Fruit fly (Drosophila melanogaster) whole organism, embryonic: ENCODE measurements around the gene hd.

Experiments used
- Awh ChIP-seq: fragments of 200-800 bp; sonication (Bioruptor generic); IDR thresholded peaks from 2 replicates; pipeline ENCODE4, ENCODE4 v1.3.6; 2022; ENCODE audit warnings: missing biosample characterization, missing genetic modification characterization
- CG12219 ChIP-seq: fragments of 200-800 bp; sonication (Bioruptor generic); optimal IDR thresholded peaks from 3 replicates; lab custom pipeline; 2018; ENCODE audit warnings: missing biosample characterization, mild to moderate bottlenecking, missing genetic modification characterization
- CG1529 ChIP-seq: fragments of 200-800 bp; sonication (Bioruptor generic); optimal IDR thresholded peaks from 3 replicates; lab custom pipeline; 2018; ENCODE audit warnings: missing biosample characterization, missing genetic modification characterization
- CG16779 ChIP-seq: fragments of 200-800 bp; sonication (Bioruptor generic); IDR thresholded peaks from 2 replicates; pipeline ENCODE4 v1.3.6; 2022; ENCODE audit warnings: missing biosample characterization, missing genetic modification characterization
- CG1832 ChIP-seq: fragments of 200-800 bp; sonication (Bioruptor generic); optimal IDR thresholded peaks from 2 replicates; lab custom pipeline; 2017; ENCODE audit warnings: missing biosample characterization, mild to moderate bottlenecking, missing genetic modification characterization, inconsistent platforms
- CG18599 ChIP-seq: fragments of 200-800 bp; sonication (Bioruptor generic); optimal IDR thresholded peaks from 3 replicates; lab custom pipeline; 2017; ENCODE audit warnings: missing biosample characterization, missing genetic modification characterization, mild to moderate bottlenecking, moderate library complexity, missing genetic modification reagents
- CG2678 ChIP-seq: fragments of 200-800 bp; sonication (Bioruptor generic); optimal IDR thresholded peaks from 3 replicates; lab custom pipeline; 2019; ENCODE audit warnings: missing biosample characterization, mild to moderate bottlenecking, missing genetic modification characterization, moderate library complexity
- CG32532 ChIP-seq: fragments of 200-800 bp; sonication (Bioruptor generic); IDR thresholded peaks from 2 replicates; pipeline ENCODE4 v1.3.6; 2022; ENCODE audit warnings: missing biosample characterization, missing genetic modification characterization
- CG42726 ChIP-seq: fragments of 200-800 bp; sonication (Bioruptor generic); IDR thresholded peaks from 2 replicates; pipeline ENCODE4 v1.3.6; 2022; ENCODE audit warnings: missing biosample characterization, missing genetic modification characterization; ENCODE audit not compliant: partially characterized antibody
- CG4328 ChIP-seq: fragments of 200-800 bp; sonication (Bioruptor generic); optimal IDR thresholded peaks from 3 replicates; lab custom pipeline; 2017; ENCODE audit warnings: missing biosample characterization, missing genetic modification reagents, missing genetic modification characterization
- CG5953 ChIP-seq: fragments of 200-800 bp; sonication (Bioruptor generic); IDR thresholded peaks from 2 replicates; pipeline ENCODE4 v1.3.6; 2022; ENCODE audit warnings: missing biosample characterization, missing genetic modification characterization
- CG6683 ChIP-seq: fragments of 200-800 bp; sonication (Bioruptor generic); optimal IDR thresholded peaks from 2 replicates; lab custom pipeline; 2017; ENCODE audit warnings: missing biosample characterization, mild to moderate bottlenecking, missing genetic modification characterization, missing genetic modification reagents
- CG6689 ChIP-seq: fragments of 200-800 bp; sonication (Bioruptor generic); IDR thresholded peaks from 2 replicates; pipeline ENCODE4 v1.3.6; 2022; ENCODE audit warnings: missing biosample characterization, missing genetic modification characterization
- CG7372 ChIP-seq: fragments of 200-800 bp; sonication (Bioruptor generic); IDR thresholded peaks from 2 replicates; pipeline ENCODE4 v1.3.6; 2022; ENCODE audit warnings: missing biosample characterization, missing genetic modification characterization
- Dbx ChIP-seq: fragments of 200-800 bp; sonication (Bioruptor generic); IDR thresholded peaks from 3 replicates; pipeline ENCODE4 v1.3.6; 2022; ENCODE audit warnings: missing biosample characterization, missing genetic modification characterization
- Deaf1 ChIP-seq: fragments of 200-800 bp; optimal IDR thresholded peaks from 3 replicates; lab custom pipeline; 2019; ENCODE audit warnings: missing biosample characterization, mild to moderate bottlenecking, missing genetic modification characterization, moderate library complexity
- Doc3 ChIP-seq: fragments of 200-800 bp; sonication (Bioruptor generic); IDR thresholded peaks from 3 replicates; pipeline ENCODE4 v1.3.6; 2022; ENCODE audit warnings: missing biosample characterization, missing genetic modification characterization; ENCODE audit not compliant: partially characterized antibody
- Ets65A ChIP-seq: fragments of 200-800 bp; sonication (Bioruptor generic); peaks from one replicate; lab custom pipeline; 2016; ENCODE audit warnings: missing biosample characterization, missing genetic modification characterization
- Fer1 ChIP-seq: fragments of 200-800 bp; sonication (Bioruptor generic); optimal IDR thresholded peaks from 2 replicates; lab custom pipeline; 2017; ENCODE audit warnings: missing biosample characterization, mild to moderate bottlenecking, missing genetic modification characterization
- H15 ChIP-seq: fragments of 200-800 bp; sonication (Bioruptor generic); IDR thresholded peaks from 3 replicates; pipeline ENCODE4 v1.3.6; 2022; ENCODE audit warnings: missing biosample characterization, missing genetic modification characterization
- Hr3 ChIP-seq: fragments of 200-800 bp; sonication (Bioruptor generic); optimal IDR thresholded peaks from 3 replicates; lab custom pipeline; 2016; ENCODE audit warnings: missing biosample characterization, missing genetic modification characterization
- Med ChIP-seq: fragments of 200-800 bp; sonication (Bioruptor generic); peaks from one replicate; lab custom pipeline; 2016; ENCODE audit warnings: missing biosample characterization, missing genetic modification characterization, mild to moderate bottlenecking, inconsistent platforms, moderate library complexity
- NFAT ChIP-seq: fragments of 200-800 bp; sonication (Bioruptor generic); IDR thresholded peaks from 2 replicates; pipeline ENCODE4 v1.3.6; 2022; ENCODE audit warnings: missing biosample characterization, missing genetic modification characterization
- Nf-YA ChIP-seq: fragments of 200-800 bp; sonication (Bioruptor generic); IDR thresholded peaks from 2 replicates; pipeline ENCODE4 v1.3.6; 2022; ENCODE audit warnings: missing biosample characterization, missing genetic modification characterization
- Ptx1 ChIP-seq: fragments of 200-800 bp; sonication (Bioruptor generic); IDR thresholded peaks from 2 replicates; pipeline ENCODE4 v1.3.6; 2022; ENCODE audit warnings: missing biosample characterization, missing genetic modification characterization
- Sox102F ChIP-seq: fragments of 200-800 bp; sonication (Bioruptor generic); optimal IDR thresholded peaks from 2 replicates; lab custom pipeline; 2018; ENCODE audit warnings: missing biosample characterization, mild to moderate bottlenecking, missing genetic modification characterization, moderate library complexity
- Trl ChIP-seq, 3 experiments: fragments of >200 bp in 2 of 3; fragments of 200-800 bp in 1 of 3; sonication (Bioruptor generic) in 1 of 3; optimal IDR thresholded peaks; 2 replicates in 1 of 3; 3 replicates in 2 of 3; lab custom pipeline; 2016 to 2017; ENCODE audit warnings: missing biosample characterization in 1 of 3, missing genetic modification characterization in 1 of 3
- ab ChIP-seq: fragments of 200-800 bp; sonication (Bioruptor generic); optimal IDR thresholded peaks from 2 replicates; lab custom pipeline; 2016; ENCODE audit warnings: missing biosample characterization, missing genetic modification characterization
- ato ChIP-seq: fragments of 200-800 bp; sonication (Bioruptor generic); IDR thresholded peaks from 2 replicates; pipeline ENCODE4 v1.3.6; 2022; ENCODE audit warnings: missing biosample characterization, missing genetic modification characterization; ENCODE audit not compliant: partially characterized antibody
- bcd ChIP-seq: fragments of 200-800 bp; sonication (Bioruptor generic); optimal IDR thresholded peaks from 2 replicates; lab custom pipeline; 2017; ENCODE audit warnings: missing biosample characterization, mild to moderate bottlenecking, missing genetic modification characterization
- cato ChIP-seq: fragments of 200-800 bp; sonication (Bioruptor generic); optimal IDR thresholded peaks from 2 replicates; lab custom pipeline; 2016; ENCODE audit warnings: missing biosample characterization, missing genetic modification characterization, borderline replicate concordance
- cg ChIP-seq: fragments of 200-800 bp; sonication (Bioruptor generic); optimal IDR thresholded peaks from 3 replicates; lab custom pipeline; 2019; ENCODE audit warnings: missing biosample characterization, mild to moderate bottlenecking, missing genetic modification characterization, moderate library complexity
- dmrt99B ChIP-seq: fragments of 200-800 bp; sonication (Bioruptor generic); optimal IDR thresholded peaks from 2 replicates; lab custom pipeline; 2018; ENCODE audit warnings: missing biosample characterization, mild to moderate bottlenecking, missing genetic modification characterization, moderate library complexity
- dysf ChIP-seq: fragments of 200-800 bp; sonication (Bioruptor generic); IDR thresholded peaks from 3 replicates; pipeline ENCODE4 v1.3.6; 2022; ENCODE audit warnings: missing biosample characterization, missing genetic modification characterization
- en ChIP-seq: fragments of 200-800 bp; sonication (Bioruptor generic); optimal IDR thresholded peaks from 2 replicates; lab custom pipeline; 2016; ENCODE audit warnings: missing biosample characterization, missing genetic modification characterization
- fd64A ChIP-seq: fragments of 200-800 bp; sonication (Bioruptor generic); optimal IDR thresholded peaks from 3 replicates; lab custom pipeline; 2018; ENCODE audit warnings: missing biosample characterization, mild to moderate bottlenecking, missing genetic modification characterization
- gro ChIP-seq: fragments of 200-800 bp; sonication (Bioruptor generic); optimal IDR thresholded peaks from 2 replicates; lab custom pipeline; 2016; ENCODE audit warnings: missing biosample characterization, missing genetic modification characterization
- klu ChIP-seq: fragments of 200-800 bp; sonication (Bioruptor generic); IDR thresholded peaks from 2 replicates; pipeline ENCODE4 v1.3.6; 2022; ENCODE audit warnings: missing biosample characterization, missing genetic modification characterization
- lab ChIP-seq: fragments of 200-800 bp; sonication (Bioruptor generic); optimal IDR thresholded peaks from 3 replicates; lab custom pipeline; 2017; ENCODE audit warnings: missing biosample characterization, missing genetic modification characterization, mild to moderate bottlenecking, moderate library complexity, missing genetic modification reagents
- maf-S ChIP-seq: fragments of 200-800 bp; sonication (Bioruptor generic); optimal IDR thresholded peaks from 2 replicates; lab custom pipeline; 2016; ENCODE audit warnings: missing biosample characterization, missing genetic modification characterization
- mld ChIP-seq: fragments of 200-800 bp; sonication (Bioruptor generic); IDR thresholded peaks from 3 replicates; pipeline ENCODE4 v1.3.6; 2022; ENCODE audit warnings: missing biosample characterization, missing genetic modification characterization; ENCODE audit not compliant: partially characterized antibody
- nau ChIP-seq: fragments of 200-800 bp; sonication (Bioruptor generic); optimal IDR thresholded peaks from 3 replicates; lab custom pipeline; 2017; ENCODE audit warnings: missing biosample characterization, mild to moderate bottlenecking, missing genetic modification characterization, missing genetic modification reagents
- pan ChIP-seq, 4 experiments: fragments of >200 bp in 3 of 4; fragments of 200-800 bp in 1 of 4; sonication (Bioruptor generic) in 1 of 4; optimal IDR thresholded peaks in 3 of 4; IDR thresholded peaks in 1 of 4; 2 replicates each; pipeline versions ENCODE4 v1.3.6 to Lab custom; 2017 to 2022; ENCODE audit warnings: missing biosample characterization in 2 of 4, missing genetic modification characterization in 2 of 4, mixed read lengths in 1 of 4
- tll ChIP-seq, 2 experiments: fragments of 200-800 bp in 1 of 2; fragments of >200 bp in 1 of 2; sonication (Bioruptor generic) in 1 of 2; optimal IDR thresholded peaks; 2 replicates each; lab custom pipeline; 2017 to 2019; ENCODE audit warnings: missing biosample characterization in 2 of 2, missing genetic modification characterization in 2 of 2, mild to moderate bottlenecking in 1 of 2, moderate library complexity in 1 of 2
- usp ChIP-seq: fragments of >200 bp; optimal IDR thresholded peaks from 2 replicates; lab custom pipeline; 2017; ENCODE audit warnings: missing biosample characterization, missing genetic modification characterization
- yki ChIP-seq: fragments of >200 bp; optimal IDR thresholded peaks from 3 replicates; lab custom pipeline; 2018
- zf30C ChIP-seq: fragments of 200-800 bp; sonication (Bioruptor generic); optimal IDR thresholded peaks from 3 replicates; lab custom pipeline; 2018; ENCODE audit warnings: missing biosample characterization, mild to moderate bottlenecking, missing genetic modification characterization

hd gene

dm6 chr3R:5422123-5422522 lies 47.4 kb upstream of the hd start:
- TF ChIP-seq CG1832 (GFP tag; lab: Kevin White, UChicago) (no peak), Hr3 (no peak), maf-S (no peak), zf30C (no peak), usp (no peak), CG6683 (GFP tag; lab: Kevin White, UChicago) (no peak), Ptx1 (GFP tag; lab: Robert Waterston, UW) (peak; percentile 28; the same call in 1 of the 2 replicates), CG18599 (GFP tag; lab: Kevin White, UChicago) (peak; percentile 55), CG6689 (0 out of 2 replicates have a peak, but pooled peaks have one; percentile 15), tll (GFP tag; optimal IDR thresholded peaks at IDR 0.05; lab: Kevin White, UChicago) (no peak), CG32532 (GFP tag; lab: Robert Waterston, UW) (0 out of 2 replicates have a peak, but pooled peaks have one; percentile 15), ato (GFP tag; lab: Robert Waterston, UW) (no peak), CG5953 (GFP tag; lab: Robert Waterston, UW) (0 out of 2 replicates have a peak, but pooled peaks have one; percentile 38), nau (GFP tag; lab: Kevin White, UChicago) (no peak), NFAT (GFP tag; lab: Robert Waterston, UW) (0 out of 2 replicates have a peak, but pooled peaks have one; percentile 20), dmrt99B (peak; percentile 37), H15 (no peak), Nf-YA (GFP tag; lab: Robert Waterston, UW) (no peak), Fer1 (GFP tag; lab: Kevin White, UChicago) (peak; percentile 27), Med (GFP tag; lab: Kevin White, UChicago) (peak; percentile 50), CG7372 (GFP tag; lab: Robert Waterston, UW) (0 out of 2 replicates have a peak, but pooled peaks have one; percentile 36), CG4328 (GFP tag; lab: Kevin White, UChicago) (no peak), en (GFP tag; lab: Kevin White, UChicago) (no peak), dysf (GFP tag; lab: Robert Waterston, UW) (0 out of 3 replicates have a peak, but pooled peaks have one; percentile 24), lab (peak; percentile 26), ab (GFP tag; lab: Kevin White, UChicago) (no peak), gro (GFP tag; lab: Kevin White, UChicago) (no peak), fd64A (GFP tag; lab: Kevin White, UChicago) (no peak), Sox102F (GFP tag; lab: Kevin White, UChicago) (peak; percentile 6), klu (GFP tag; lab: Robert Waterston, UW) (no peak), Awh (no peak), cg (GFP tag; lab: Kevin White, UChicago) (no peak), CG2678 (tag; lab: Kevin White, UChicago) (peak; percentile 25)
- TF ChIP-seq, all 482 proteins: peak for 14

dm6 chr3R:5420454-5420853 lies 45.7 kb upstream of the hd start:
- TF ChIP-seq CG1529 (no peak), Med (GFP tag; lab: Kevin White, UChicago) (peak; percentile 69)

dm6 chr3R:5414147-5414748 lies 39.5 kb upstream of the hd start, which contains the start of gene CG14669:
Gene CG14669, plus strand, starts transcription at chr3R:5414527.
- TF ChIP-seq Trl (optimal IDR thresholded peaks at IDR 0.05; lab: Kevin White, UChicago) (peak; percentile 54 to 60), Trl (GFP tag; optimal IDR thresholded peaks at IDR 0.05; lab: Kevin White, UChicago) (no peak), Doc3 (GFP tag; lab: Robert Waterston, UW) (peak; percentile 22; the same call in 1 of the 3 replicates), bcd (GFP tag; lab: Kevin White, UChicago) (no peak), mld (GFP tag; lab: Robert Waterston, UW) (no peak), Dbx (GFP tag; lab: Robert Waterston, UW) (0 out of 3 replicates have a peak, but pooled peaks have one; percentile 15), Deaf1 (peak; percentile 48), fd64A (GFP tag; lab: Kevin White, UChicago) (no peak), pan (optimal IDR thresholded peaks at IDR 0.05; lab: Kevin White, UChicago) (no peak), pan (GFP tag; optimal IDR thresholded peaks at IDR 0.05 in 1 of 2, IDR thresholded peaks at IDR 0.05 in 1 of 2) (no peak), CG16779 (GFP tag; lab: Robert Waterston, UW) (peak; percentile 65; the same call in 1 of the 2 replicates), Ets65A (GFP tag; lab: Kevin White, UChicago) (peak; percentile 57), CG12219 (GFP tag; lab: Kevin White, UChicago) (no peak), yki (lab: Kevin White, UChicago) (peak; percentile 6), cato (GFP tag; lab: Kevin White, UChicago) (no peak), CG42726 (no peak)
